Worm (Caenorhabditis elegans) whole organism, L1 larva: Measurements from ENCODE around the gene C56G2.22.

Experiments used
- F16B12.6 ChIP-seq: fragments of 150-350 bp; optimal IDR thresholded peaks from 2 replicates; lab custom pipeline; 2014; ENCODE audit warnings: missing biosample characterization, missing genetic modification characterization
- aha-1 ChIP-seq: fragments of 150-350 bp; optimal IDR thresholded peaks from 2 replicates; lab custom pipeline; 2014; ENCODE audit warnings: missing biosample characterization, missing genetic modification characterization
- aly-2 ChIP-seq: fragments of 150-350 bp; optimal IDR thresholded peaks from 2 replicates; lab custom pipeline; 2014; ENCODE audit warnings: missing biosample characterization, missing genetic modification characterization
- ama-1 ChIP-seq: fragments of 150-350 bp; optimal IDR thresholded peaks from 2 replicates; lab custom pipeline; 2014
- ceh-88 ChIP-seq: fragments of 200-800 bp; sonication (Bioruptor generic); IDR thresholded peaks from 2 replicates; pipeline ENCODE4 v1.3.6; 2022; ENCODE audit warnings: missing genetic modification characterization, missing compliant biosample characterization
- ceh-90 ChIP-seq: sonication (generic microtip); optimal IDR thresholded peaks from 2 replicates; lab custom pipeline; 2016; ENCODE audit warnings: missing genetic modification characterization, missing compliant biosample characterization
- dpl-1 ChIP-seq, 3 experiments: fragments of 150-350 bp in 2 of 3; sonication (generic microtip) in 1 of 3; optimal IDR thresholded peaks; 2 replicates each; lab custom pipeline; 2014 to 2017; ENCODE audit warnings: missing biosample characterization in 3 of 3, missing genetic modification characterization in 3 of 3, missing genetic modification reagents in 3 of 3
- dsc-1 ChIP-seq: sonication (generic microtip); optimal IDR thresholded peaks from 2 replicates; lab custom pipeline; 2016; ENCODE audit warnings: mild to moderate bottlenecking, missing genetic modification characterization, missing compliant biosample characterization
- efl-1 ChIP-seq, 4 experiments: fragments of 150-350 bp; optimal IDR thresholded peaks in 3 of 4; peaks in 1 of 4; 1 replicate in 1 of 4; 2 replicates in 3 of 4; lab custom pipeline; 2014; ENCODE audit warnings: missing biosample characterization in 2 of 4, missing genetic modification characterization in 2 of 4, missing genetic modification reagents in 2 of 4
- egl-27 ChIP-seq, 2 experiments: fragments of 150-350 bp in 1 of 2; sonication (generic microtip); optimal IDR thresholded peaks; 3 replicates each; lab custom pipeline; 2017 to 2018; ENCODE audit warnings: missing biosample characterization in 2 of 2, missing genetic modification characterization in 2 of 2, missing genetic modification reagents in 2 of 2
- elt-2 ChIP-seq: sonication (generic microtip); optimal IDR thresholded peaks from 2 replicates; lab custom pipeline; 2016; ENCODE audit warnings: missing genetic modification characterization, mild to moderate bottlenecking, inconsistent platforms, missing compliant biosample characterization, missing genetic modification reagents
- elt-3 ChIP-seq, 6 experiments: fragments of 150-350 bp in 1 of 6; sonication (generic microtip); optimal IDR thresholded peaks; 2 replicates each; lab custom pipeline; 2017 to 2018; ENCODE audit warnings: missing biosample characterization in 6 of 6, missing genetic modification characterization in 6 of 6, inconsistent platforms in 1 of 6
- ets-5 ChIP-seq: fragments of 200-800 bp; sonication (Bioruptor generic); IDR thresholded peaks from 2 replicates; pipeline ENCODE4 v1.3.6; 2022; ENCODE audit warnings: missing genetic modification characterization, missing compliant biosample characterization
- fkh-10 ChIP-seq: sonication (generic microtip); optimal IDR thresholded peaks from 2 replicates; lab custom pipeline; 2017; ENCODE audit warnings: missing biosample characterization, missing genetic modification reagents, missing genetic modification characterization
- fkh-4 ChIP-seq: sonication (generic microtip); optimal IDR thresholded peaks from 2 replicates; lab custom pipeline; 2016; ENCODE audit warnings: missing compliant biosample characterization, missing genetic modification characterization, borderline replicate concordance
- fkh-8 ChIP-seq: sonication (generic microtip); optimal IDR thresholded peaks from 2 replicates; lab custom pipeline; 2016; ENCODE audit warnings: mild to moderate bottlenecking, missing genetic modification characterization, missing compliant biosample characterization
- grh-1 ChIP-seq: fragments of 200-800 bp; sonication (Bioruptor generic); IDR thresholded peaks from 2 replicates; pipeline ENCODE4 v1.3.6; 2022; ENCODE audit warnings: missing genetic modification reagents, missing genetic modification characterization, missing compliant biosample characterization
- hpl-2 ChIP-seq: fragments of 150-350 bp; optimal IDR thresholded peaks from 2 replicates; lab custom pipeline; 2014; ENCODE audit warnings: missing biosample characterization, missing genetic modification reagents, missing genetic modification characterization
- isw-1 ChIP-seq: fragments of 200-800 bp; sonication (Bioruptor generic); IDR thresholded peaks from 2 replicates; pipeline ENCODE4 v1.3.6; 2022; ENCODE audit warnings: missing genetic modification characterization, missing compliant biosample characterization
- jun-1 ChIP-seq: fragments of 150-350 bp; optimal IDR thresholded peaks from 2 replicates; lab custom pipeline; 2014; ENCODE audit warnings: missing biosample characterization, missing genetic modification reagents, missing genetic modification characterization
- lin-14 ChIP-seq: fragments of 200-800 bp; sonication (Bioruptor generic); optimal IDR thresholded peaks from 2 replicates; lab custom pipeline; 2018; ENCODE audit warnings: mild to moderate bottlenecking, missing genetic modification characterization, moderate library complexity, missing compliant biosample characterization
- lin-35 ChIP-seq, 2 experiments: fragments of 150-350 bp; optimal IDR thresholded peaks; 2 replicates each; lab custom pipeline; 2014; ENCODE audit warnings: missing biosample characterization in 2 of 2, missing genetic modification characterization in 2 of 2, missing genetic modification reagents in 2 of 2
- lin-39 ChIP-seq: fragments of 150-350 bp; optimal IDR thresholded peaks from 2 replicates; lab custom pipeline; 2014; ENCODE audit warnings: missing biosample characterization, missing genetic modification reagents, missing genetic modification characterization
- lir-3 ChIP-seq: sonication (generic microtip); optimal IDR thresholded peaks from 2 replicates; lab custom pipeline; 2016; ENCODE audit warnings: mild to moderate bottlenecking, missing genetic modification characterization, moderate library complexity, missing compliant biosample characterization; ENCODE audit not compliant: poor library complexity
- lsy-2 ChIP-seq, 2 experiments: fragments of 150-350 bp; optimal IDR thresholded peaks; 2 replicates each; lab custom pipeline; 2014; ENCODE audit warnings: missing biosample characterization in 2 of 2, missing genetic modification characterization in 2 of 2
- mdl-1 ChIP-seq, 2 experiments: fragments of 150-350 bp; optimal IDR thresholded peaks; 2 replicates each; lab custom pipeline; 2014 to 2017; ENCODE audit warnings: missing biosample characterization in 2 of 2, missing genetic modification characterization in 2 of 2, inconsistent platforms in 1 of 2
- mef-2 ChIP-seq: fragments of 150-350 bp; optimal IDR thresholded peaks from 2 replicates; lab custom pipeline; 2014; ENCODE audit warnings: missing biosample characterization, missing genetic modification characterization
- nhr-11 ChIP-seq: fragments of 150-350 bp; optimal IDR thresholded peaks from 2 replicates; lab custom pipeline; 2014; ENCODE audit warnings: missing biosample characterization, missing genetic modification characterization
- nhr-20 ChIP-seq: sonication (generic microtip); optimal IDR thresholded peaks from 2 replicates; lab custom pipeline; 2016; ENCODE audit warnings: mild to moderate bottlenecking, missing genetic modification characterization, missing compliant biosample characterization
- nhr-237 ChIP-seq: fragments of 150-350 bp; optimal IDR thresholded peaks from 2 replicates; lab custom pipeline; 2014; ENCODE audit warnings: missing biosample characterization, missing genetic modification characterization
- nhr-47 ChIP-seq: sonication (generic microtip); optimal IDR thresholded peaks from 2 replicates; lab custom pipeline; 2016; ENCODE audit warnings: mild to moderate bottlenecking, missing genetic modification characterization, moderate library complexity, missing compliant biosample characterization
- nhr-71 ChIP-seq: sonication (generic microtip); optimal IDR thresholded peaks from 2 replicates; lab custom pipeline; 2016; ENCODE audit warnings: mild to moderate bottlenecking, missing genetic modification characterization, moderate library complexity, missing compliant biosample characterization
- nhr-77 ChIP-seq: fragments of 150-350 bp; optimal IDR thresholded peaks from 2 replicates; lab custom pipeline; 2014; ENCODE audit warnings: missing biosample characterization, missing genetic modification characterization
- nhr-85 ChIP-seq: sonication (generic microtip); peaks from one replicate; lab custom pipeline; 2016; ENCODE audit warnings: missing genetic modification characterization, inconsistent platforms, missing compliant biosample characterization
- sptf-1 ChIP-seq: fragments of 150-350 bp; optimal IDR thresholded peaks from 2 replicates; lab custom pipeline; 2014; ENCODE audit warnings: missing biosample characterization, missing genetic modification characterization
- unc-130 ChIP-seq: fragments of 150-350 bp; optimal IDR thresholded peaks from 2 replicates; lab custom pipeline; 2017; ENCODE audit warnings: missing biosample characterization, missing genetic modification characterization, inconsistent platforms
- unc-30 ChIP-seq: sonication (generic microtip); optimal IDR thresholded peaks from 2 replicates; lab custom pipeline; 2017; ENCODE audit warnings: missing biosample characterization, missing genetic modification characterization
- unc-98 ChIP-seq: fragments of 200-800 bp; sonication (Bioruptor generic); IDR thresholded peaks from 2 replicates; pipeline ENCODE4 v1.3.6; 2022; ENCODE audit warnings: missing genetic modification characterization, missing compliant biosample characterization
- xbp-1 ChIP-seq: sonication (generic microtip); optimal IDR thresholded peaks from 2 replicates; lab custom pipeline; 2016; ENCODE audit warnings: missing genetic modification characterization, missing compliant biosample characterization
- zag-1 ChIP-seq: fragments of 150-350 bp; optimal IDR thresholded peaks from 2 replicates; lab custom pipeline; 2014; ENCODE audit warnings: missing biosample characterization, missing genetic modification characterization
- ztf-4 ChIP-seq: fragments of 150-350 bp; optimal IDR thresholded peaks from 2 replicates; lab custom pipeline; 2014; ENCODE audit warnings: missing biosample characterization, missing genetic modification characterization

The C56G2.22 gene

DNA sequence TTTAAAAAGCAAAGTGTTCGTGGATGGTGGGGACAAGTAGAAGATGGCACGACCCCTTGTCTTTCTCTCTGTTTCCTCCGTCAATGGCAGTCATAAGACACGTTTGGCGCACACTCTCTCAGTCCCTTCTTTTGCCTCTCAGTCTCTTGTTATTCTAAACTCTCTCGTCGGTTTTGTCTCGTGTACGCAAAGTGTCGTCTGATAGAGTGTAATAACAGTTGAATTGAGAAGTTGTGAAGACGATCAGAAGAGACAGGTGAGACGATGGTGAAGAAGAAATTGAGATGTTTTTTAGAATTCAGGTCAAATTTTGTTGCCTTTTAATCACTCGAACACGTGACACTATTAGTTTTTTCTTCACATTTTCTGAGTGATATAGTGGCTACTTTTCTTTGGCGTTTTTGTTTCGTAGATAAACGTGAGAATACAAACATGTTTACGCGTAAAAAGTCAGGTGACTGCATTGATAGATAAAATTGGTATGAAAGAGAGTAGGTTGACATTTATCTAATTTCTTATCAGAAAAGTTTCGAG, 43.1 kb upstream of the C56G2.22 start, which contains the start of gene F47D12.9 (continued):
- TF ChIP-seq efl-1 (optimal IDR thresholded peaks at IDR 0.05; lab: Kevin White, UChicago) (peak; percentile 80 to 84), efl-1 (GFP tag; optimal IDR thresholded peaks at IDR 0.05 in 1 of 2; lab: Kevin White, UChicago) (peak; percentile 73 to 97)

DNA sequence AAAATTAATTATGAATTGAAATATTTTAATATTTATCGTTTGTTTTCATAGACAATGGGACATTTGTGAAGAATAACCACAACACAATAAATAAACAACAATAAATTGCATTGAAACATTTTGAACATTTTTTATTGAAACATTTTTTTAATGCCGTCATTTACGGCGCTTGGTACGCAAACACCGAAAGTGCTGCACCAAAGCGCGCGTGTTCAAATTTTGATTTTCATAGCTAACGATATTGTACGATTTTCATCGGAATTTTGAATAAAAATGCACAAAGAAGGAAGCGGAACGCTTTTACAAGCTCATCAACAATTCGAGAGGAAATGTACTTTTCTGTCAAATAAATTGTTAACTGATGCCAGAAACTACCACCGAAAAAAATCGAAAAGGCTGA, 42.5 kb upstream of the C56G2.22 start:
- TF ChIP-seq mdl-1 (tag; optimal IDR thresholded peaks at IDR 0.05; lab: Kevin White, UChicago) (no peak), lin-39 (tag; lab: Kevin White, UChicago) (no peak), F16B12.6 (tag; lab: Kevin White, UChicago) (peak; percentile 46), ceh-88 (GFP tag; lab: Robert Waterston, UW) (peak; percentile 27; the same call in 1 of the 2 replicates), efl-1 (optimal IDR thresholded peaks at IDR 0.05; lab: Kevin White, UChicago) (peak; percentile 59), efl-1 (GFP tag; optimal IDR thresholded peaks at IDR 0.05 in 1 of 2; lab: Kevin White, UChicago) (peak; percentile 79 to 95), dpl-1 (GFP tag; optimal IDR thresholded peaks at IDR 0.05; lab: Kevin White, UChicago) (peak; percentile 7 to 68 (median 29)), zag-1 (no peak), lin-35 (GFP tag; optimal IDR thresholded peaks at IDR 0.05; lab: Kevin White, UChicago) (peak; percentile 7 to 62), aly-2 (tag; lab: Kevin White, UChicago) (no peak)

- TF ChIP-seq lsy-2 (tag; optimal IDR thresholded peaks at IDR 0.05; lab: Kevin White, UChicago): peak in 1 of 2 experiments; percentile 27
- no peak for TF ChIP-seq lir-3 (tag; lab: Kevin White, UChicago)
- no peak for TF ChIP-seq grh-1 (GFP tag; lab: Robert Waterston, UW)
- no peak for TF ChIP-seq nhr-47 (tag; lab: Kevin White, UChicago)
- no peak for TF ChIP-seq dsc-1
- no peak for TF ChIP-seq mef-2
- no peak for TF ChIP-seq unc-30 (tag; lab: Kevin White, UChicago)
- TF ChIP-seq unc-98: no peak
- TF ChIP-seq isw-1: no peak
- TF ChIP-seq elt-3 (tag; optimal IDR thresholded peaks at IDR 0.05; lab: Kevin White, UChicago): no peak
- peak; percentile 66 for TF ChIP-seq lin-14 (GFP tag; lab: Kevin White, UChicago)
- no peak for TF ChIP-seq zag-1
- no peak for TF ChIP-seq sptf-1 (tag; lab: Kevin White, UChicago)
- TF ChIP-seq fkh-10 (GFP tag; lab: Kevin White, UChicago): peak; percentile 67
- TF ChIP-seq xbp-1 (tag; lab: Kevin White, UChicago): no peak
- TF ChIP-seq nhr-85 (tag; lab: Kevin White, UChicago): no peak
- no peak for TF ChIP-seq ceh-90
- no peak for TF ChIP-seq fkh-8
- TF ChIP-seq fkh-4: no peak
- TF ChIP-seq nhr-71 (tag; lab: Kevin White, UChicago): peak; percentile 9
- no peak for TF ChIP-seq ama-1 (lab: Kevin White, UChicago)
- no peak for TF ChIP-seq ceh-88 (GFP tag; lab: Robert Waterston, UW)
- TF ChIP-seq F16B12.6 (tag; lab: Kevin White, UChicago): no peak
- TF ChIP-seq nhr-11 (tag; lab: Kevin White, UChicago): no peak
- TF ChIP-seq nhr-20 (tag; lab: Kevin White, UChicago): no peak
- TF ChIP-seq hpl-2: no peak
- no peak for TF ChIP-seq ets-5 (GFP tag; lab: Robert Waterston, UW)
- no peak for TF ChIP-seq nhr-77 (tag; lab: Kevin White, UChicago)
- TF ChIP-seq, all 84 proteins: peak for 4
These were observed 38.4 kb upstream of the C56G2.22 start for ce11 chrIII:6307832-6308231.

DNA sequence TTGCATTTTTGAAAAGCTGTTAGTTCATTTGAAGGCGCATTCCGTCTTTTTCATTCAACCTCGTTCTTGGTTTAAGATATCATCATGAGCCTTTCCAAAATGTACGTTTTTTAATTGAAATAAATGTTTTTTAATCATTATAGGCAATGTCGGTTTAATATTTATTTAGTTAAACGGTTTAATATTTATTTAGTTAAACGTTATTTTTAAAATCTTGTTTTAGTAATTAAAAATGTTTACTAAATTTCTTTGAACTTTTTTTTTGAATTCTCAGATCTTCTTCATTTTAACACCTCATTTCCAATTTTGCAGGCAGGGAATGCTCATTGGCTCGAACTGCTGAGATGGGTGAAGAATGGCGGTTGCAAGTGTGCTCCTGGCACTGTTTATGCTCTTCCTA, 37.2 kb upstream of the C56G2.22 start, which contains the start of gene gar-2:
TSS of gene gar-2 (plus strand) at position 301 of the 400 bp plus-strand sequence.
- TF ChIP-seq aha-1 (tag; lab: Kevin White, UChicago) (no peak), unc-98 (no peak), elt-2 (tag; lab: Kevin White, UChicago) (no peak), egl-27 (tag; optimal IDR thresholded peaks at IDR 0.05; lab: Kevin White, UChicago) (no peak), unc-130 (tag; lab: Kevin White, UChicago) (no peak), ets-5 (GFP tag; lab: Robert Waterston, UW) (no peak), jun-1 (tag; lab: Kevin White, UChicago) (no peak), ztf-4 (tag; lab: Kevin White, UChicago) (no peak), zag-1 (no peak), nhr-237 (no peak)
